Worm (Caenorhabditis elegans) whole organism, young adult: Measurements from ENCODE around the gene str-256.

Experiments
- F23B12.7 ChIP-seq: sonication (generic microtip); optimal IDR thresholded peaks from 2 replicates; lab custom pipeline; 2017; ENCODE audit warnings: missing genetic modification characterization, mild to moderate bottlenecking, missing compliant biosample characterization, antibody characterized with exemption, moderate library complexity; ENCODE audit not compliant: insufficient read depth
- ZK185.1 ChIP-seq: sonication (generic microtip); optimal IDR thresholded peaks from 2 replicates; lab custom pipeline; 2016; ENCODE audit warnings: mild to moderate bottlenecking, missing genetic modification characterization, missing compliant biosample characterization; ENCODE audit not compliant: poor library complexity, severe bottlenecking
- aptf-3 ChIP-seq: fragments of 200-800 bp; sonication (Bioruptor generic); IDR thresholded peaks from 2 replicates; pipeline ENCODE4 v1.3.6; 2022; ENCODE audit warnings: missing genetic modification characterization, missing compliant biosample characterization
- athp-1 ChIP-seq: sonication (generic microtip); optimal IDR thresholded peaks from 2 replicates; lab custom pipeline; 2017; ENCODE audit warnings: mild to moderate bottlenecking, missing genetic modification characterization, missing compliant biosample characterization
- cebp-2 ChIP-seq: fragments of 200-800 bp; sonication (Bioruptor generic); IDR thresholded peaks from 2 replicates; pipeline ENCODE4 v1.3.6; 2022; ENCODE audit warnings: missing genetic modification characterization, missing compliant biosample characterization
- ceh-79 ChIP-seq: sonication (generic microtip); optimal IDR thresholded peaks from 2 replicates; lab custom pipeline; 2017; ENCODE audit warnings: mild to moderate bottlenecking, missing genetic modification characterization, missing compliant biosample characterization
- egl-18 ChIP-seq: fragments of 200-800 bp; sonication (Bioruptor generic); IDR thresholded peaks from 2 replicates; pipeline ENCODE4 v1.3.6; 2022; ENCODE audit warnings: missing genetic modification reagents, missing genetic modification characterization, missing compliant biosample characterization
- hlh-12 ChIP-seq: sonication (generic microtip); optimal IDR thresholded peaks from 2 replicates; lab custom pipeline; 2016; ENCODE audit warnings: missing genetic modification characterization, missing compliant biosample characterization
- hrde-1 ChIP-seq: sonication (generic microtip); optimal IDR thresholded peaks from 2 replicates; lab custom pipeline; 2016; ENCODE audit warnings: missing genetic modification characterization, mild to moderate bottlenecking, missing compliant biosample characterization, moderate library complexity, missing genotype, missing genetic modification reagents, borderline replicate concordance
- hsf-1 ChIP-seq: fragments of 200-800 bp; sonication (Bioruptor generic); IDR thresholded peaks from 2 replicates; pipeline ENCODE4 v1.3.6; 2022; ENCODE audit warnings: missing genetic modification reagents, missing genetic modification characterization, missing compliant biosample characterization
- let-526 ChIP-seq: fragments of 200-800 bp; sonication (Bioruptor generic); IDR thresholded peaks from 2 replicates; pipeline ENCODE4 v1.3.6; 2022; ENCODE audit warnings: missing genetic modification reagents, missing genetic modification characterization, missing compliant biosample characterization
- lin-26 ChIP-seq: fragments of 200-800 bp; sonication (Bioruptor generic); IDR thresholded peaks from 2 replicates; pipeline ENCODE4 v1.3.6; 2022; ENCODE audit warnings: missing genetic modification reagents, missing genetic modification characterization, missing compliant biosample characterization
- lin-35 ChIP-seq, 3 experiments: fragments of 150-350 bp in 2 of 3; sonication (generic microtip) in 1 of 3; optimal IDR thresholded peaks; 2 replicates each; lab custom pipeline; 2014 to 2018; ENCODE audit warnings: missing biosample characterization in 3 of 3, missing genetic modification characterization in 3 of 3, missing genetic modification reagents in 3 of 3
- lin-40 ChIP-seq: sonication (generic microtip); optimal IDR thresholded peaks from 2 replicates; lab custom pipeline; 2016; ENCODE audit warnings: missing genetic modification characterization, mild to moderate bottlenecking, missing compliant biosample characterization, missing genotype, missing genetic modification reagents
- lin-54 ChIP-seq: fragments of 200-800 bp; sonication (Bioruptor generic); optimal IDR thresholded peaks from 2 replicates; lab custom pipeline; 2018; ENCODE audit warnings: mild to moderate bottlenecking, missing genetic modification characterization, missing compliant biosample characterization
- lsl-1 ChIP-seq: fragments of 200-800 bp; sonication (Bioruptor generic); optimal IDR thresholded peaks from 2 replicates; lab custom pipeline; 2018; ENCODE audit warnings: mild to moderate bottlenecking, missing genetic modification characterization, moderate library complexity, missing compliant biosample characterization
- madf-8 ChIP-seq: fragments of 200-800 bp; sonication (Bioruptor generic); conservative IDR thresholded peaks from 2 replicates; pipeline ENCODE4 v1.3.6; 2022; ENCODE audit warnings: missing genetic modification reagents, missing genetic modification characterization, missing compliant biosample characterization
- mel-28 ChIP-seq: sonication (generic microtip); optimal IDR thresholded peaks from 2 replicates; lab custom pipeline; 2016; ENCODE audit warnings: borderline replicate concordance, mild to moderate bottlenecking, missing genetic modification characterization, missing compliant biosample characterization
- nfya-2 ChIP-seq: fragments of 200-800 bp; sonication (Bioruptor generic); IDR thresholded peaks from 2 replicates; pipeline ENCODE4 v1.3.6; 2022; ENCODE audit warnings: missing genetic modification reagents, missing genetic modification characterization, missing compliant biosample characterization
- nfyb-1 ChIP-seq: fragments of 200-800 bp; sonication (Bioruptor generic); IDR thresholded peaks from 2 replicates; pipeline ENCODE4 v1.3.6; 2022; ENCODE audit warnings: missing genetic modification reagents, missing genetic modification characterization, missing compliant biosample characterization
- nhr-80 ChIP-seq: sonication (generic microtip); optimal IDR thresholded peaks from 2 replicates; lab custom pipeline; 2016; ENCODE audit warnings: missing genetic modification characterization, missing compliant biosample characterization
- nhr-90 ChIP-seq: sonication (generic microtip); optimal IDR thresholded peaks from 2 replicates; lab custom pipeline; 2016; ENCODE audit warnings: missing genotype, mild to moderate bottlenecking, missing genetic modification characterization, missing compliant biosample characterization
- repo-1 ChIP-seq: sonication (generic microtip); optimal IDR thresholded peaks from 2 replicates; lab custom pipeline; 2017; ENCODE audit warnings: mild to moderate bottlenecking, missing genetic modification characterization, missing compliant biosample characterization
- snpc-1.3 ChIP-seq: sonication (generic microtip); optimal IDR thresholded peaks from 2 replicates; lab custom pipeline; 2017; ENCODE audit warnings: missing genetic modification characterization, mild to moderate bottlenecking, missing compliant biosample characterization, antibody characterized with exemption, moderate library complexity, missing genotype, missing genetic modification reagents; ENCODE audit not compliant: insufficient read depth
- somi-1 ChIP-seq: fragments of 200-800 bp; sonication (Bioruptor generic); optimal IDR thresholded peaks from 2 replicates; lab custom pipeline; 2018; ENCODE audit warnings: mild to moderate bottlenecking, missing genetic modification characterization, missing compliant biosample characterization
- tbx-9 ChIP-seq: sonication (generic microtip); optimal IDR thresholded peaks from 2 replicates; lab custom pipeline; 2016; ENCODE audit warnings: borderline replicate concordance, missing genetic modification characterization, inconsistent platforms, missing compliant biosample characterization
- unc-62 ChIP-seq: fragments of 150-350 bp; optimal IDR thresholded peaks from 2 replicates; lab custom pipeline; 2014; ENCODE audit warnings: missing biosample characterization, missing genetic modification reagents, missing genetic modification characterization
- zfh-2 ChIP-seq: fragments of 200-800 bp; sonication (Bioruptor generic); conservative IDR thresholded peaks from 2 replicates; pipeline ENCODE4 v1.3.6; 2022; ENCODE audit warnings: missing genetic modification reagents, missing genetic modification characterization, missing compliant biosample characterization
- zim-3 ChIP-seq: sonication (generic microtip); optimal IDR thresholded peaks from 2 replicates; lab custom pipeline; 2017; ENCODE audit warnings: mild to moderate bottlenecking, missing genetic modification characterization, moderate library complexity, missing compliant biosample characterization
- ztf-22 ChIP-seq: fragments of 200-800 bp; sonication (Bioruptor generic); optimal IDR thresholded peaks from 2 replicates; lab custom pipeline; 2018; ENCODE audit warnings: mild to moderate bottlenecking, missing genetic modification characterization, moderate library complexity, missing compliant biosample characterization
- ztf-28 ChIP-seq: fragments of 200-800 bp; sonication (Bioruptor generic); IDR thresholded peaks from 2 replicates; pipeline ENCODE4 v1.3.6; 2022; ENCODE audit warnings: missing genetic modification reagents, missing genetic modification characterization, missing compliant biosample characterization
- ztf-6 ChIP-seq: fragments of 200-800 bp; sonication (Bioruptor generic); IDR thresholded peaks from 2 replicates; pipeline ENCODE4 v1.3.6; 2022; ENCODE audit warnings: missing genetic modification reagents, missing genetic modification characterization, missing compliant biosample characterization

Gene str-256

ce11 chrV:472589-472988, 28.5 kb downstream of the str-256 start, which contains the start of gene srt-31 (continued):
- no peak for TF ChIP-seq zim-3 (tag; lab: Kevin White, UChicago)
- TF ChIP-seq lin-54 (GFP tag; lab: Kevin White, UChicago): no peak
- no peak for TF ChIP-seq ztf-22

- no peak for TF ChIP-seq tbx-9
- TF ChIP-seq zfh-2 (GFP tag; lab: Robert Waterston, UW): no peak
- TF ChIP-seq ZK185.1 (tag; lab: Kevin White, UChicago): no peak
- TF ChIP-seq snpc-1.3 (tag; lab: Kevin White, UChicago): no peak
- TF ChIP-seq cebp-2 (GFP tag; lab: Robert Waterston, UW): no peak
- no peak for TF ChIP-seq aptf-3 (GFP tag; lab: Robert Waterston, UW)
- no peak for TF ChIP-seq hsf-1 (GFP tag; lab: Robert Waterston, UW)
- TF ChIP-seq lin-26: no peak
- no peak for TF ChIP-seq lin-40 (tag; lab: Kevin White, UChicago)
Measured at ce11 chrV:468460-468859, 32.7 kb downstream of the str-256 start, which contains the start of gene srbc-57. Gene srbc-57 (minus strand): TSS chrV:468560.

DNA sequence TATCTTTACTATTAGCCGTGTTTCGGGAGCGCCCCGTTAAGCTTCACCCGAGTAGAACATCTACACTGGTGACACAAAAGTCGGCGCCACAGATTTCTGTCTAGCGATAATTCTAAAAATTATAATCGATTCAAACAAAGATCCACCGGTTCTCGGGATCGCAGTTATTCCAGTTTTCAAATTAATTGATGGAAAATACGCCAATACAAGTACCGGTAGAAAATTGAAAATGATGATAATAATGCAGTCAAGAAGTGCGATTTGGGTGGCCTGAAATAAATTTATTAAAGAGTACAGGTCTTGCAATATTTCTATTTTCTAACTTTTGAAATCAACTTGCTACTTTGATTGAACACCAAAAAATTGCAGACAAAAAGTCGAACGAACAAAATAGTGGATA, 33.6 kb downstream of the str-256 start:
- TF ChIP-seq ztf-6: no peak
- TF ChIP-seq repo-1: no peak
- TF ChIP-seq nhr-90: no peak
- no peak for TF ChIP-seq hrde-1 (tag; lab: Kevin White, UChicago)
- TF ChIP-seq, all 124 proteins: peak for 0

- TF ChIP-seq madf-8 (GFP tag; lab: Robert Waterston, UW) (no peak), lsl-1 (no peak), nfya-2 (GFP tag; lab: Robert Waterston, UW) (no peak), ceh-79 (tag; lab: Kevin White, UChicago) (no peak), F23B12.7 (tag; lab: Kevin White, UChicago) (no peak), lin-35 (GFP tag; optimal IDR thresholded peaks at IDR 0.05; lab: Kevin White, UChicago) (no peak), hsf-1 (GFP tag; lab: Robert Waterston, UW) (no peak), mel-28 (tag; lab: Kevin White, UChicago) (no peak), unc-62 (GFP tag; lab: Kevin White, UChicago) (no peak), ztf-28 (GFP tag; lab: Robert Waterston, UW) (no peak), hlh-12 (tag; lab: Kevin White, UChicago) (no peak), athp-1 (tag; lab: Kevin White, UChicago) (no peak)
Measured at ce11 chrV:465355-465754, 35.8 kb downstream of the str-256 start.

ce11 chrV:464800-465199, 36.3 kb downstream of the str-256 start, which contains the start of gene nhr-201:
Gene nhr-201 (plus strand): TSS chrV:464828.
- peak; percentile 11 for TF ChIP-seq nhr-80 (tag; lab: Kevin White, UChicago)
- TF ChIP-seq egl-18: no peak

- no peak for TF ChIP-seq let-526
- no peak for TF ChIP-seq somi-1
- peak; percentile 49 for TF ChIP-seq nhr-80 (tag; lab: Kevin White, UChicago)
- no peak for TF ChIP-seq nfyb-1 (GFP tag; lab: Robert Waterston, UW)
Measured at ce11 chrV:462263-462662, 38.9 kb downstream of the str-256 start, which contains the start of gene nhr-202. Gene nhr-202 (plus strand): TSS chrV:462588.
